Comparison of ENCODE assay signal across 6 worm cellular contexts in the genomic region with DNA sequence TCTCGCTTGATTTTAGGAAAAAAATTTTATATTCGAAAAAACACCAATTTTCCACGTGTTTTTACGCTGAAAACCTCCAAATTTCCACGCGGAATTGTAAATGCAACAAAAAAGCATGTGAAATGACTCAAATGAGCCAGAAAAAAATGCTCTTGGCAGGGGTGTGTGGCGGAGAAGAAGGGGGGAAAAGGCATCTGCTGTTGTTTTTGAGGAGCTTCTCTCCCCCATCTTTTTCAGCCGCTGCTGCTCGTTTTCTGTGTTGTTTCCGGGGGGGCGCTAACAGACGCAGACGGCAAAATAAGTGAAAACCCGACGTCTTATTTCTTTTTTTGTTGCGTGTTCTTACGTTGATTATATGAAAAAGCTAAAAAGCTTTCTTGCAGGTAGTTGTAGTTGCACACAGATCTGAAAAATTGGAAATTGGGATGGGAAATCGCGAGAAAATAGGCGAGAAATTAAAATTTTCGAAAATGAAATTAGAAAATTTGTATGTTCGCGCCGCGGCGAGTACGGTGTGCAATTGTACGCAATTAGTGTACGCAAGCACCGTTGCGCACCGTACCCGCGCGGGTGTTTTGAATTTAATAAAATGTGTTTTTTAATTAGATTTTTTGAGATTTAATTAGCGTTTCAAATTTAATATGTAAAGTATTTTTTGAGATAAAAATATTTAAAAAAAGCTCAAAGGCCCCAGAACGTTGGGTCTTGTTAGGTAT.
TF ChIP-seq lines count a peak whose summit lies in the region.

No protein-coding gene starts in this region.

TF ChIP-seq in whole organism, L1 larva, 84 proteins besides CTCF, POLR2A, EP300 and RAD21 (continues in another document):
- TF ChIP-seq lin-35 (GFP tag; optimal IDR thresholded peaks at IDR 0.05; lab: Kevin White, UChicago) (peak in 1 of 2 experiments; percentile 24), lin-39 (tag; optimal IDR thresholded peaks at IDR 0.05; lab: Kevin White, UChicago) (no peak), efl-1 (optimal IDR thresholded peaks at IDR 0.05; lab: Kevin White, UChicago) (no peak), efl-1 (GFP tag; optimal IDR thresholded peaks at IDR 0.05 in 1 of 2; lab: Kevin White, UChicago) (peak; percentile 21 to 92), zip-4 (GFP tag; optimal IDR thresholded peaks at IDR 0.05; lab: Kevin White, UChicago) (no peak), elt-2 (tag; optimal IDR thresholded peaks at IDR 0.05; lab: Kevin White, UChicago) (no peak), lsy-2 (tag; optimal IDR thresholded peaks at IDR 0.05; lab: Kevin White, UChicago) (peak in 1 of 2 experiments; percentile 39), aha-1 (tag; optimal IDR thresholded peaks at IDR 0.05; lab: Kevin White, UChicago) (no peak), nhr-47 (tag; optimal IDR thresholded peaks at IDR 0.05; lab: Kevin White, UChicago) (no peak), sptf-1 (tag; optimal IDR thresholded peaks at IDR 0.05; lab: Kevin White, UChicago) (no peak), lin-14 (GFP tag; optimal IDR thresholded peaks at IDR 0.05; lab: Kevin White, UChicago) (peak; percentile 70), unc-98 (GFP tag; IDR thresholded peaks at IDR 0.05; lab: Robert Waterston, UW) (no peak), F16B12.6 (tag; optimal IDR thresholded peaks at IDR 0.05; lab: Kevin White, UChicago) (no peak), unc-62 (GFP tag; optimal IDR thresholded peaks at IDR 0.05; lab: Kevin White, UChicago) (no peak)

TF ChIP-seq in whole organism, L2 larva, 48 proteins besides CTCF, POLR2A, EP300 and RAD21 (continues in another document):
- TF ChIP-seq ztf-4 (tag; optimal IDR thresholded peaks at IDR 0.05; lab: Kevin White, UChicago) (no peak), C34F6.9 (tag; optimal IDR thresholded peaks at IDR 0.05; lab: Kevin White, UChicago) (peak; percentile 15), mab-5 (tag; optimal IDR thresholded peaks at IDR 0.05; lab: Kevin White, UChicago) (no peak), aly-2 (tag; optimal IDR thresholded peaks at IDR 0.05; lab: Kevin White, UChicago) (no peak), nhr-21 (tag; optimal IDR thresholded peaks at IDR 0.05; lab: Kevin White, UChicago) (no peak), skn-1 (tag; optimal IDR thresholded peaks at IDR 0.05; lab: Kevin White, UChicago) (no peak), snpc-4 (tag; optimal IDR thresholded peaks at IDR 0.05; lab: Kevin White, UChicago) (no peak), alr-1 (tag; optimal IDR thresholded peaks at IDR 0.05; lab: Kevin White, UChicago) (no peak), lsy-2 (tag; optimal IDR thresholded peaks at IDR 0.05; lab: Kevin White, UChicago) (peak; percentile 9 to 34), ceh-82 (tag; optimal IDR thresholded peaks at IDR 0.05; lab: Kevin White, UChicago) (no peak), gmeb-1 (tag; optimal IDR thresholded peaks at IDR 0.05; lab: Kevin White, UChicago) (no peak), nhr-10 (tag; optimal IDR thresholded peaks at IDR 0.05; lab: Kevin White, UChicago) (no peak), nhr-12 (tag; optimal IDR thresholded peaks at IDR 0.05; lab: Kevin White, UChicago) (no peak), Y55F3AM.14 (GFP tag; optimal IDR thresholded peaks at IDR 0.05; lab: Kevin White, UChicago) (no peak), unc-55 (GFP tag; optimal IDR thresholded peaks at IDR 0.05; lab: Kevin White, UChicago) (peak; percentile 50)

TF ChIP-seq in whole organism, L3 larva, 47 proteins besides CTCF, POLR2A, EP300 and RAD21:
- no peak for TF ChIP-seq ceh-28 (tag; optimal IDR thresholded peaks at IDR 0.05; lab: Kevin White, UChicago)
- TF ChIP-seq lin-39 (tag; optimal IDR thresholded peaks at IDR 0.05; lab: Kevin White, UChicago) = peak; percentile 45

TF ChIP-seq in whole organism, L4 larva, 104 proteins besides CTCF, POLR2A, EP300 and RAD21:
- TF ChIP-seq lsy-2 (tag; optimal IDR thresholded peaks at IDR 0.05; lab: Kevin White, UChicago) = peak in 1 of 2 experiments; percentile 47
- peak; percentile 22 for TF ChIP-seq rbr-2 (tag; optimal IDR thresholded peaks at IDR 0.05; lab: Kevin White, UChicago)
- no peak for TF ChIP-seq egl-27 (tag; optimal IDR thresholded peaks at IDR 0.05; lab: Kevin White, UChicago)
- TF ChIP-seq lin-38 (GFP tag; IDR thresholded peaks at IDR 0.05; lab: Robert Waterston, UW) = peak; percentile 51
- TF ChIP-seq unc-130 (GFP tag; optimal IDR thresholded peaks at IDR 0.05; lab: Kevin White, UChicago) = peak; percentile 34
- no peak for TF ChIP-seq madf-9 (GFP tag; conservative IDR thresholded peaks at IDR 0.05; lab: Robert Waterston, UW)
- TF ChIP-seq skn-1 (tag; optimal IDR thresholded peaks at IDR 0.05; lab: Kevin White, UChicago) = no peak
- TF ChIP-seq saeg-2 (GFP tag; IDR thresholded peaks at IDR 0.05; lab: Robert Waterston, UW) = no peak
- TF ChIP-seq aha-1 (tag; lab: Kevin White, UChicago) = peak; percentile 80
- peak; percentile 48 for TF ChIP-seq set-16 (GFP tag; IDR thresholded peaks at IDR 0.05; lab: Robert Waterston, UW)
- TF ChIP-seq lim-7 (GFP tag; IDR thresholded peaks at IDR 0.05; lab: Robert Waterston, UW) = 0 out of 2 replicates have a peak, but pooled peaks have one; percentile 20
- TF ChIP-seq ama-1 (optimal IDR thresholded peaks at IDR 0.05; lab: Kevin White, UChicago) = peak; percentile 26
- no peak for TF ChIP-seq ceh-28 (tag; optimal IDR thresholded peaks at IDR 0.05; lab: Kevin White, UChicago)
- no peak for TF ChIP-seq unc-39 (tag; optimal IDR thresholded peaks at IDR 0.05; lab: Kevin White, UChicago)
- peak; percentile 0 for TF ChIP-seq hlh-30 (tag; optimal IDR thresholded peaks at IDR 0.05; lab: Kevin White, UChicago; ENCODE audit: insufficient read depth)
TF ChIP-seq in whole organism, L4 larva: peak in this region for 9.

TF ChIP-seq in whole organism, mixed stage, embryonic, 35 proteins besides CTCF, POLR2A, EP300 and RAD21:
- TF ChIP-seq nhr-28 (tag; optimal IDR thresholded peaks at IDR 0.05; lab: Kevin White, UChicago) (no peak), nhr-76 (tag; optimal IDR thresholded peaks at IDR 0.05; lab: Kevin White, UChicago) (no peak), unc-120 (tag; optimal IDR thresholded peaks at IDR 0.05; lab: Kevin White, UChicago; ENCODE audit: poor library complexity, severe bottlenecking) (no peak), lsy-2 (tag; optimal IDR thresholded peaks at IDR 0.05; lab: Kevin White, UChicago) (peak; percentile 57), hlh-1 (tag; optimal IDR thresholded peaks at IDR 0.05; lab: Kevin White, UChicago) (peak; percentile 13), sem-2 (GFP tag; optimal IDR thresholded peaks at IDR 0.05; lab: Kevin White, UChicago) (no peak)

TF ChIP-seq in whole organism, young adult, 124 proteins besides CTCF, POLR2A, EP300 and RAD21 (continues in another document):
- TF ChIP-seq tbp1 (GFP tag; optimal IDR thresholded peaks at IDR 0.05; lab: Kevin White, UChicago) (peak; percentile 28), rcor-1 (GFP tag; IDR thresholded peaks at IDR 0.05; lab: Robert Waterston, UW) (0 out of 2 replicates have a peak, but pooled peaks have one; percentile 18), F33H1.4 (GFP tag; IDR thresholded peaks at IDR 0.05; lab: Robert Waterston, UW) (peak; percentile 69), ama-1 (optimal IDR thresholded peaks at IDR 0.05; lab: Kevin White, UChicago) (no peak), ama-1 (GFP tag; optimal IDR thresholded peaks at IDR 0.05; lab: Kevin White, UChicago) (no peak), madf-6 (GFP tag; IDR thresholded peaks at IDR 0.05; lab: Robert Waterston, UW) (peak; percentile 87), pbrm-1 (GFP tag; IDR thresholded peaks at IDR 0.05; lab: Robert Waterston, UW) (peak; percentile 29; the same call in 1 of the 2 replicates), D2030.7 (GFP tag; IDR thresholded peaks at IDR 0.05; lab: Robert Waterston, UW) (peak; percentile 88), zfh-2 (GFP tag; conservative IDR thresholded peaks at IDR 0.05; lab: Robert Waterston, UW) (peak; percentile 72), fkh-3 (tag; optimal IDR thresholded peaks at IDR 0.05; lab: Kevin White, UChicago) (no peak), chd-7 (tag; optimal IDR thresholded peaks at IDR 0.05; lab: Kevin White, UChicago) (no peak), snpc-1.3 (tag; optimal IDR thresholded peaks at IDR 0.05; lab: Kevin White, UChicago; ENCODE audit: insufficient read depth) (peak; percentile 21), mes-4 (tag; optimal IDR thresholded peaks at IDR 0.05; lab: Kevin White, UChicago) (no peak), C06A6.2 (GFP tag; conservative IDR thresholded peaks at IDR 0.05; lab: Robert Waterston, UW) (no peak), unc-130 (GFP tag; optimal IDR thresholded peaks at IDR 0.05; lab: Kevin White, UChicago) (no peak), cebp-1 (GFP tag; IDR thresholded peaks at IDR 0.05; lab: Robert Waterston, UW) (no peak), cebp-1 (tag; optimal IDR thresholded peaks at IDR 0.05; lab: Kevin White, UChicago) (no peak), dox-1 (GFP tag; IDR thresholded peaks at IDR 0.05; lab: Robert Waterston, UW) (peak; percentile 55), ceh-79 (tag; optimal IDR thresholded peaks at IDR 0.05; lab: Kevin White, UChicago) (no peak), hmg-1.2 (GFP tag; IDR thresholded peaks at IDR 0.05; lab: Robert Waterston, UW) (peak; percentile 50; the same call in 1 of the 2 replicates), egrh-3 (GFP tag; IDR thresholded peaks at IDR 0.05; lab: Robert Waterston, UW) (peak; percentile 46), F23B12.7 (tag; optimal IDR thresholded peaks at IDR 0.05; lab: Kevin White, UChicago; ENCODE audit: insufficient read depth) (peak; percentile 28), Y53G8AR.9 (GFP tag; conservative IDR thresholded peaks at IDR 0.05; lab: Robert Waterston, UW) (no peak), B0019.2 (GFP tag; conservative IDR thresholded peaks at IDR 0.05; lab: Robert Waterston, UW) (peak; percentile 77), F49E8.2 (tag; optimal IDR thresholded peaks at IDR 0.05; lab: Kevin White, UChicago; ENCODE audit: insufficient read depth) (peak; percentile 68), lin-54 (GFP tag; optimal IDR thresholded peaks at IDR 0.05; lab: Kevin White, UChicago) (peak; percentile 87), madf-8 (GFP tag; conservative IDR thresholded peaks at IDR 0.05; lab: Robert Waterston, UW) (peak; percentile 72), ceh-91 (GFP tag; IDR thresholded peaks at IDR 0.05; lab: Robert Waterston, UW) (peak; percentile 79), dpl-1 (GFP tag; optimal IDR thresholded peaks at IDR 0.05; lab: Kevin White, UChicago) (peak; percentile 78), Y95B8A.8 (GFP tag; IDR thresholded peaks at IDR 0.05; lab: Robert Waterston, UW) (peak; percentile 62; the same call in 1 of the 2 replicates), him-1 (tag; optimal IDR thresholded peaks at IDR 0.05; lab: Kevin White, UChicago) (no peak), lin-40 (tag; optimal IDR thresholded peaks at IDR 0.05; lab: Kevin White, UChicago) (no peak), lsl-1 (GFP tag; optimal IDR thresholded peaks at IDR 0.05; lab: Kevin White, UChicago) (peak; percentile 95), xnd-1 (tag; optimal IDR thresholded peaks at IDR 0.05; lab: Kevin White, UChicago) (peak; percentile 40), efl-1 (GFP tag; optimal IDR thresholded peaks at IDR 0.05; lab: Kevin White, UChicago) (peak; percentile 89), ztf-25 (GFP tag; IDR thresholded peaks at IDR 0.05; lab: Robert Waterston, UW) (no peak)
